Fruit fly (Drosophila melanogaster) whole organism, embryonic: Measurements from ENCODE around the gene CG6481.

Experiments
- Atf-2 ChIP-seq: fragments of 200-800 bp; sonication (Bioruptor generic); optimal IDR thresholded peaks from 2 replicates; lab custom pipeline; 2016; ENCODE audit warnings: missing biosample characterization, missing genetic modification characterization
- CG10979 ChIP-seq: fragments of 200-800 bp; sonication (Bioruptor generic); optimal IDR thresholded peaks from 2 replicates; lab custom pipeline; 2018; ENCODE audit warnings: missing biosample characterization, mild to moderate bottlenecking, missing genetic modification characterization, moderate library complexity
- CG12391 ChIP-seq: fragments of 200-800 bp; sonication (Bioruptor generic); optimal IDR thresholded peaks from 3 replicates; lab custom pipeline; 2018; ENCODE audit warnings: missing biosample characterization, mild to moderate bottlenecking, missing genetic modification characterization, moderate library complexity
- CG14667 ChIP-seq: fragments of 200-800 bp; sonication (Bioruptor generic); IDR thresholded peaks from 2 replicates; pipeline ENCODE4 v1.3.6; 2022; ENCODE audit warnings: missing biosample characterization, missing genetic modification characterization
- CG14965 ChIP-seq: fragments of 200-800 bp; sonication (Bioruptor generic); optimal IDR thresholded peaks from 2 replicates; lab custom pipeline; 2016; ENCODE audit warnings: missing biosample characterization, missing genetic modification characterization, borderline replicate concordance
- CG1602 ChIP-seq: fragments of 200-800 bp; sonication (Bioruptor generic); optimal IDR thresholded peaks from 3 replicates; lab custom pipeline; 2016; ENCODE audit warnings: missing biosample characterization, missing genetic modification characterization
- CG17385 ChIP-seq: fragments of 200-800 bp; sonication (Bioruptor generic); optimal IDR thresholded peaks from 3 replicates; lab custom pipeline; 2018; ENCODE audit warnings: missing biosample characterization, mild to moderate bottlenecking, missing genetic modification characterization
- CG17829 ChIP-seq: fragments of 200-800 bp; optimal IDR thresholded peaks from 2 replicates; lab custom pipeline; 2019; ENCODE audit warnings: missing biosample characterization, mild to moderate bottlenecking, missing genetic modification characterization, moderate library complexity
- CG18262 ChIP-seq: fragments of 200-800 bp; optimal IDR thresholded peaks from 3 replicates; lab custom pipeline; 2019; ENCODE audit warnings: missing biosample characterization, mild to moderate bottlenecking, missing genetic modification characterization, moderate library complexity
- CG2116 ChIP-seq: fragments of 200-800 bp; sonication (Bioruptor generic); optimal IDR thresholded peaks from 3 replicates; lab custom pipeline; 2018; ENCODE audit warnings: missing biosample characterization, mild to moderate bottlenecking, missing genetic modification characterization
- CG2199 ChIP-seq: fragments of 200-800 bp; sonication (Bioruptor generic); IDR thresholded peaks from 3 replicates; pipeline ENCODE4 v1.3.6; 2022; ENCODE audit warnings: missing biosample characterization, missing genetic modification characterization
- CG2712 ChIP-seq: fragments of 200-800 bp; optimal IDR thresholded peaks from 3 replicates; lab custom pipeline; 2019; ENCODE audit warnings: missing biosample characterization, mild to moderate bottlenecking, missing genetic modification characterization, moderate library complexity
- CG43689 ChIP-seq: fragments of 200-800 bp; sonication (Bioruptor generic); IDR thresholded peaks from 2 replicates; pipeline ENCODE4 v1.3.6; 2022; ENCODE audit warnings: missing biosample characterization, missing genetic modification characterization
- CG4707 ChIP-seq: fragments of 200-800 bp; sonication (Bioruptor generic); optimal IDR thresholded peaks from 2 replicates; lab custom pipeline; 2018; ENCODE audit warnings: missing biosample characterization, mild to moderate bottlenecking, missing genetic modification characterization, moderate library complexity
- CG5180 ChIP-seq: fragments of 200-800 bp; sonication (Bioruptor generic); optimal IDR thresholded peaks from 3 replicates; lab custom pipeline; 2017; ENCODE audit warnings: missing biosample characterization, missing genetic modification characterization, mild to moderate bottlenecking, moderate library complexity, missing genetic modification reagents
- CG6683 ChIP-seq: fragments of 200-800 bp; sonication (Bioruptor generic); optimal IDR thresholded peaks from 2 replicates; lab custom pipeline; 2017; ENCODE audit warnings: missing biosample characterization, mild to moderate bottlenecking, missing genetic modification characterization, missing genetic modification reagents
- CG6765 ChIP-seq: fragments of 200-800 bp; sonication (Bioruptor generic); optimal IDR thresholded peaks from 3 replicates; lab custom pipeline; 2017; ENCODE audit warnings: missing biosample characterization, mild to moderate bottlenecking, missing genetic modification characterization
- CG7357 ChIP-seq: fragments of 200-800 bp; sonication (Bioruptor generic); IDR thresholded peaks from 3 replicates; pipeline ENCODE4 v1.3.6; 2022; ENCODE audit warnings: missing biosample characterization, missing genetic modification characterization
- CG7372 ChIP-seq: fragments of 200-800 bp; sonication (Bioruptor generic); IDR thresholded peaks from 2 replicates; pipeline ENCODE4 v1.3.6; 2022; ENCODE audit warnings: missing biosample characterization, missing genetic modification characterization
- CG8359 ChIP-seq: fragments of 200-800 bp; sonication (Bioruptor generic); optimal IDR thresholded peaks from 2 replicates; lab custom pipeline; 2017; ENCODE audit warnings: missing biosample characterization, mild to moderate bottlenecking, missing genetic modification characterization, borderline replicate concordance
- CG8765 ChIP-seq: fragments of 200-800 bp; sonication (Bioruptor generic); IDR thresholded peaks from 2 replicates; pipeline ENCODE4 v1.3.6; 2022; ENCODE audit warnings: missing biosample characterization, missing genetic modification characterization
- CG9609 ChIP-seq: fragments of 200-800 bp; sonication (Bioruptor generic); optimal IDR thresholded peaks from 3 replicates; lab custom pipeline; 2016; ENCODE audit warnings: missing biosample characterization, missing genetic modification characterization
- CoRest ChIP-seq: fragments of 200-800 bp; sonication (Bioruptor generic); optimal IDR thresholded peaks from 3 replicates; lab custom pipeline; 2018; ENCODE audit warnings: missing biosample characterization, mild to moderate bottlenecking, missing genetic modification characterization, moderate library complexity
- D19A ChIP-seq: fragments of 200-800 bp; optimal IDR thresholded peaks from 3 replicates; lab custom pipeline; 2019; ENCODE audit warnings: missing biosample characterization, mild to moderate bottlenecking, missing genetic modification characterization, moderate library complexity
- Dad ChIP-seq: fragments of 200-800 bp; sonication (Bioruptor generic); optimal IDR thresholded peaks from 3 replicates; lab custom pipeline; 2016; ENCODE audit warnings: missing biosample characterization, missing genetic modification characterization
- Dbx ChIP-seq: fragments of 200-800 bp; sonication (Bioruptor generic); IDR thresholded peaks from 3 replicates; pipeline ENCODE4 v1.3.6; 2022; ENCODE audit warnings: missing biosample characterization, missing genetic modification characterization
- Dip3 ChIP-seq: fragments of 200-800 bp; sonication (Bioruptor generic); optimal IDR thresholded peaks from 3 replicates; lab custom pipeline; 2016; ENCODE audit warnings: missing biosample characterization, missing genetic modification characterization
- Dp ChIP-seq: fragments of 200-800 bp; sonication (Bioruptor generic); optimal IDR thresholded peaks from 2 replicates; lab custom pipeline; 2018; ENCODE audit warnings: missing biosample characterization, mild to moderate bottlenecking, missing genetic modification characterization, moderate library complexity
- E2f1 ChIP-seq: fragments of 200-800 bp; sonication (Bioruptor generic); IDR thresholded peaks from 2 replicates; pipeline ENCODE4 v1.3.6; 2022; ENCODE audit warnings: missing biosample characterization, missing genetic modification characterization
- Hr51 ChIP-seq, 2 experiments: fragments of 200-800 bp; sonication (Bioruptor generic); optimal IDR thresholded peaks; 2 replicates in 1 of 2; 3 replicates in 1 of 2; lab custom pipeline; 2016 to 2018; ENCODE audit warnings: missing biosample characterization in 2 of 2, missing genetic modification characterization in 2 of 2, mild to moderate bottlenecking in 1 of 2, moderate library complexity in 1 of 2
- Lhr ChIP-seq: fragments of 200-800 bp; sonication (Bioruptor generic); optimal IDR thresholded peaks from 3 replicates; lab custom pipeline; 2017; ENCODE audit warnings: mild to moderate bottlenecking, missing biosample characterization, missing genetic modification reagents, missing genetic modification characterization
- Mes4 ChIP-seq: fragments of 200-800 bp; sonication (Bioruptor generic); optimal IDR thresholded peaks from 2 replicates; lab custom pipeline; 2016; ENCODE audit warnings: missing biosample characterization, missing genetic modification characterization
- Nf-YA ChIP-seq: fragments of 200-800 bp; sonication (Bioruptor generic); IDR thresholded peaks from 2 replicates; pipeline ENCODE4 v1.3.6; 2022; ENCODE audit warnings: missing biosample characterization, missing genetic modification characterization
- Sry-δ ChIP-seq: fragments of 200-800 bp; sonication (Bioruptor generic); optimal IDR thresholded peaks from 2 replicates; lab custom pipeline; 2016; ENCODE audit warnings: missing biosample characterization, missing genetic modification characterization
- Ssrp ChIP-seq: fragments of 200-800 bp; sonication (Bioruptor generic); optimal IDR thresholded peaks from 2 replicates; lab custom pipeline; 2018; ENCODE audit warnings: missing biosample characterization, mild to moderate bottlenecking, missing genetic modification characterization, moderate library complexity
- Xbp1 ChIP-seq: fragments of 200-800 bp; sonication (Bioruptor generic); optimal IDR thresholded peaks from 3 replicates; lab custom pipeline; 2016; ENCODE audit warnings: missing biosample characterization, mild to moderate bottlenecking, missing genetic modification characterization
- YL-1 ChIP-seq: fragments of 200-800 bp; sonication (Bioruptor generic); optimal IDR thresholded peaks from 3 replicates; lab custom pipeline; 2017; ENCODE audit warnings: missing biosample characterization, mild to moderate bottlenecking, missing genetic modification characterization
- az2 ChIP-seq: fragments of 200-800 bp; sonication (Bioruptor generic); optimal IDR thresholded peaks from 3 replicates; lab custom pipeline; 2016; ENCODE audit warnings: missing biosample characterization, missing genetic modification characterization
- chif ChIP-seq, 2 experiments: fragments of 200-800 bp; sonication (Bioruptor generic); optimal IDR thresholded peaks; 3 replicates each; lab custom pipeline; 2016; ENCODE audit warnings: missing biosample characterization in 2 of 2, missing genetic modification characterization in 2 of 2
- ci ChIP-seq: fragments of 200-800 bp; sonication (Bioruptor generic); IDR thresholded peaks from 3 replicates; pipeline ENCODE4 v1.3.6; 2022; ENCODE audit warnings: missing biosample characterization, missing genetic modification characterization
- corto ChIP-seq: fragments of 200-800 bp; sonication (Bioruptor generic); optimal IDR thresholded peaks from 2 replicates; lab custom pipeline; 2016; ENCODE audit warnings: missing biosample characterization, mild to moderate bottlenecking, missing genetic modification characterization, moderate library complexity
- dmrt11E ChIP-seq: fragments of 200-800 bp; sonication (Bioruptor generic); optimal IDR thresholded peaks from 3 replicates; lab custom pipeline; 2018; ENCODE audit warnings: missing biosample characterization, mild to moderate bottlenecking, missing genetic modification characterization, moderate library complexity
- gce ChIP-seq: fragments of 200-800 bp; sonication (Bioruptor generic); IDR thresholded peaks from 3 replicates; pipeline ENCODE4 v1.3.6; 2022; ENCODE audit warnings: missing biosample characterization, missing genetic modification characterization
- gsb-n ChIP-seq: fragments of 200-800 bp; sonication (Bioruptor generic); optimal IDR thresholded peaks from 3 replicates; lab custom pipeline; 2018; ENCODE audit warnings: missing biosample characterization, mild to moderate bottlenecking, missing genetic modification characterization
- insv ChIP-seq, 2 experiments: fragments of 200-800 bp; sonication (Bioruptor generic); optimal IDR thresholded peaks; 3 replicates each; lab custom pipeline; 2016 to 2018; ENCODE audit warnings: missing biosample characterization in 2 of 2, missing genetic modification characterization in 2 of 2
- pan ChIP-seq, 4 experiments: fragments of >200 bp in 3 of 4; fragments of 200-800 bp in 1 of 4; sonication (Bioruptor generic) in 1 of 4; optimal IDR thresholded peaks in 3 of 4; IDR thresholded peaks in 1 of 4; 2 replicates each; pipeline versions ENCODE4 v1.3.6 to Lab custom; 2017 to 2022; ENCODE audit warnings: missing biosample characterization in 2 of 4, missing genetic modification characterization in 2 of 4, mixed read lengths in 1 of 4
- ranshi ChIP-seq: fragments of 200-800 bp; sonication (Bioruptor generic); IDR thresholded peaks from 2 replicates; pipeline ENCODE4 v1.3.6; 2022; ENCODE audit warnings: missing biosample characterization, missing genetic modification characterization
- sisA ChIP-seq: fragments of 200-800 bp; sonication (Bioruptor generic); IDR thresholded peaks from 2 replicates; pipeline ENCODE4 v1.3.6; 2022; ENCODE audit warnings: missing biosample characterization, missing genetic modification characterization
- z ChIP-seq: fragments of 200-800 bp; sonication (Bioruptor generic); IDR thresholded peaks from 3 replicates; pipeline ENCODE4 v1.3.6; 2022; ENCODE audit warnings: missing biosample characterization, missing genetic modification characterization

CG6481 gene

dm6 chrX:18517415-18517814 is 4.8 kb downstream of the CG6481 start (continued):
- TF ChIP-seq Lhr (GFP tag; lab: Kevin White, UChicago) (peak; percentile 43), CG12391 (tag; lab: Kevin White, UChicago) (peak; percentile 10), CG17385 (GFP tag; lab: Kevin White, UChicago) (peak; percentile 29), CG7372 (GFP tag; lab: Robert Waterston, UW) (no peak), Mes4 (GFP tag; lab: Kevin White, UChicago) (peak; percentile 10), gsb-n (tag; lab: Kevin White, UChicago) (no peak), CoRest (tag; lab: Kevin White, UChicago) (peak; percentile 53), CG5180 (GFP tag; lab: Kevin White, UChicago) (peak; percentile 45), CG1602 (GFP tag; lab: Kevin White, UChicago) (peak; percentile 21), D19A (peak; percentile 15), Hr51 (GFP tag; optimal IDR thresholded peaks at IDR 0.05; lab: Kevin White, UChicago) (peak in 1 of 2 experiments; percentile 53), z (GFP tag; lab: Robert Waterston, UW) (0 out of 3 replicates have a peak, but pooled peaks have one; percentile 39), Ssrp (peak; percentile 27), CG4707 (GFP tag; lab: Kevin White, UChicago) (peak; percentile 5), Dad (GFP tag; lab: Kevin White, UChicago) (no peak), E2f1 (GFP tag; lab: Robert Waterston, UW) (0 out of 2 replicates have a peak, but pooled peaks have one; percentile 12), CG17829 (peak; percentile 40), sisA (0 out of 2 replicates have a peak, but pooled peaks have one; percentile 32), Dip3 (no peak), CG18262 (tag; lab: Kevin White, UChicago) (peak; percentile 25), pan (optimal IDR thresholded peaks at IDR 0.05; lab: Kevin White, UChicago) (no peak), pan (GFP tag; optimal IDR thresholded peaks at IDR 0.05 in 1 of 2, IDR thresholded peaks at IDR 0.05 in 1 of 2) (peak in 1 of 2 experiments; percentile 56), CG6765 (GFP tag; lab: Kevin White, UChicago) (no peak), CG8765 (GFP tag; lab: Robert Waterston, UW) (no peak), YL-1 (GFP tag; lab: Kevin White, UChicago) (peak; percentile 10), dmrt11E (tag; lab: Kevin White, UChicago) (peak; percentile 5), insv (GFP tag; optimal IDR thresholded peaks at IDR 0.05; lab: Kevin White, UChicago) (peak in 1 of 2 experiments; percentile 56), CG2712 (tag; lab: Kevin White, UChicago) (peak; percentile 51), ranshi (GFP tag; lab: Robert Waterston, UW) (no peak), CG8359 (no peak), CG14667 (GFP tag; lab: Robert Waterston, UW) (peak; percentile 27; the same call in 1 of the 2 replicates), Xbp1 (GFP tag; lab: Kevin White, UChicago) (peak; percentile 57), ci (GFP tag; lab: Robert Waterston, UW) (peak; percentile 77), az2 (GFP tag; lab: Kevin White, UChicago) (peak; percentile 46), Dbx (GFP tag; lab: Robert Waterston, UW) (0 out of 3 replicates have a peak, but pooled peaks have one; percentile 18), CG7357 (GFP tag; lab: Robert Waterston, UW) (no peak), CG10979 (peak; percentile 10), Dp (no peak), CG43689 (GFP tag; lab: Robert Waterston, UW) (0 out of 2 replicates have a peak, but pooled peaks have one; percentile 28), Nf-YA (GFP tag; lab: Robert Waterston, UW) (peak; percentile 38; the same call in 1 of the 2 replicates), gce (GFP tag; lab: Robert Waterston, UW) (0 out of 3 replicates have a peak, but pooled peaks have one; percentile 49), CG9609 (GFP tag; lab: Kevin White, UChicago) (peak; percentile 5), Sry-δ (GFP tag; lab: Kevin White, UChicago) (peak; percentile 13), CG14965 (no peak), Atf-2 (GFP tag; lab: Kevin White, UChicago) (peak; percentile 38), chif (GFP tag; optimal IDR thresholded peaks at IDR 0.05; lab: Kevin White, UChicago) (peak in 1 of 2 experiments; percentile 59), corto (no peak), CG6683 (GFP tag; lab: Kevin White, UChicago) (no peak), CG2199 (GFP tag; lab: Robert Waterston, UW) (peak; percentile 83; the same call in 2 of the 3 replicates), CG2116 (GFP tag; lab: Kevin White, UChicago) (peak; percentile 11)
